Worm (Caenorhabditis elegans) whole organism, L4 larva: ENCODE data around the gene T24E12.2.

ENCODE experiments used
- Y48G9A.11 ChIP-seq: fragments of 200-800 bp; sonication (Bioruptor generic); IDR thresholded peaks from 2 replicates; pipeline ENCODE4 v1.3.6; 2022; ENCODE audit warnings: missing genetic modification reagents, missing genetic modification characterization, missing compliant biosample characterization
- ceh-20 ChIP-seq: fragments of 200-800 bp; sonication (Bioruptor generic); IDR thresholded peaks from 2 replicates; pipeline ENCODE4 v1.3.6; 2022; ENCODE audit warnings: missing genetic modification reagents, missing genetic modification characterization, missing compliant biosample characterization
- lin-39 ChIP-seq: fragments of 150-350 bp; optimal IDR thresholded peaks from 2 replicates; lab custom pipeline; 2014; ENCODE audit warnings: missing biosample characterization, missing genetic modification reagents, missing genetic modification characterization
- unc-39 ChIP-seq: sonication (generic microtip); optimal IDR thresholded peaks from 2 replicates; lab custom pipeline; 2017; ENCODE audit warnings: missing biosample characterization, missing genetic modification characterization
- zip-11 ChIP-seq: fragments of 200-800 bp; sonication (Bioruptor generic); IDR thresholded peaks from 2 replicates; pipeline ENCODE4 v1.3.6; 2022; ENCODE audit warnings: missing genetic modification characterization, missing compliant biosample characterization
- ztf-7 ChIP-seq: fragments of 150-350 bp; optimal IDR thresholded peaks from 2 replicates; lab custom pipeline; 2014; ENCODE audit warnings: missing biosample characterization, missing genetic modification characterization

ce11 chrII:3785257-3785656, 2.5 kb downstream of the T24E12.2 start, which contains the start of gene T24E12.1:
- TF ChIP-seq ceh-20 (GFP tag; lab: Robert Waterston, UW) (no peak), zip-11 (GFP tag; lab: Robert Waterston, UW) (no peak), lin-39 (tag; lab: Kevin White, UChicago) (no peak), Y48G9A.11 (GFP tag; lab: Robert Waterston, UW) (no peak), unc-39 (tag; lab: Kevin White, UChicago) (no peak), ztf-7 (tag; lab: Kevin White, UChicago) (no peak)
